Worm (Caenorhabditis elegans): Measurements from ENCODE around the gene srh-170.

ce11 chrV:15350615-15351014 is 38.1 kb downstream of the srh-170 start, which contains the start of gene clec-231:
- no peak for TF ChIP-seq W03F9.2 (tag; optimal IDR thresholded peaks at IDR 0.05)
- no peak for TF ChIP-seq dao-5 (tag; optimal IDR thresholded peaks at IDR 0.05)

All from whole organism, L4/young adult.